Worm (Caenorhabditis elegans): Measurements from ENCODE around the gene F44G4.5.

DNA sequence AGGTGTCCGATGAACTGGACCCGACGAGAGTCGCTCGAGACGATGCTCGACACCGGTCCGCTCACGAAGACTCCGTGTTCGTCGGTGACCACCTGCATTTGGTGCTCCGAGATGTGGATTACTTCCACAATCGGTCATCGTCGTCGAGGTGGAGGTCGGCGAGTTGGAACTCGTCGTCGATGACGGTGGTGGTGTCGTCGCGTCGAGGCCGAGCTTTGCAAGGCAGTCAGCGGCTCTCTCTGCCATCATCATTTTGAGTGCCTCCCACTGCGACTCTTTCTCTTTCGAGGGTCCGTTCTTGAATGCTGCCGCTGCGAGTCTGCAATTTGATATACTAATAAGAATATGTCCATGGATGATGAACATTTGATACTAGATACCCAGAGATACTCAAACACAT lies 7.5 kb upstream of the F44G4.5 start:
- TF ChIP-seq med-1 (GFP tag; optimal IDR thresholded peaks at IDR 0.05; ENCODE audit: insufficient read depth), result no peak
- TF ChIP-seq ref-1 (GFP tag; conservative IDR thresholded peaks at IDR 0.05), result no peak
- TF ChIP-seq T22C8.4 (GFP tag; IDR thresholded peaks at IDR 0.05), result no peak
- no peak for TF ChIP-seq flt-1 (GFP tag; IDR thresholded peaks at IDR 0.05)
- TF ChIP-seq cog-1 (tag; optimal IDR thresholded peaks at IDR 0.05), result no peak
- no peak for TF ChIP-seq ztf-29 (GFP tag; IDR thresholded peaks at IDR 0.05)
- no peak for TF ChIP-seq klf-2 (GFP tag; conservative IDR thresholded peaks at IDR 0.05)
- TF ChIP-seq tab-1 (GFP tag; IDR thresholded peaks at IDR 0.05), result no peak
- no peak for TF ChIP-seq ztf-23 (GFP tag; IDR thresholded peaks at IDR 0.05)
